Worm (Caenorhabditis elegans): ENCODE measurements around the gene ZC204.12.

DNA sequence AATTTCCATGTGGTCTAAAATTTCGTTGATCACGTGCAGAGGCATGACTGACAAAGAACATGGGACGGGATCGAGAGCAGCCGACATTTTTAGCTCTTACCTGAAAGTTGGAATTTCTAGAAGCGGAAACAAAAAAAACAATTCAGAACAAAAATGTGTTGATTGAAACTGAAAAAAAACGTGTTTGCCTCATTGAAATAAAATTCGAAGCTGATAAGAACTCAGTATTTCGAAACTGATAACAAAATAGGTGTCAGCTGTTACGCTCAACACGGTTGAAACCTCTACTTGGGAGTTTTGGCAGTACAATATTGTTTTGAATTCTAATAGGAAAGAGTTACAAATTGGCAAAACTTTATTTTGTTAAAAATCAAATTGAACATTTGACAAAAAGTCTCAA, 48.2 kb downstream of the ZC204.12 start:
- no peak for TF ChIP-seq ceh-8 (GFP tag; optimal IDR thresholded peaks at IDR 0.05)
- no peak for TF ChIP-seq pqm-1 (tag; optimal IDR thresholded peaks at IDR 0.05)
- TF ChIP-seq ama-1 (optimal IDR thresholded peaks at IDR 0.05): no peak
- TF ChIP-seq ceh-82 (tag; optimal IDR thresholded peaks at IDR 0.05): no peak
- no peak for TF ChIP-seq nhr-20 (tag; optimal IDR thresholded peaks at IDR 0.05)
- TF ChIP-seq nhr-76 (tag; optimal IDR thresholded peaks at IDR 0.05): no peak
- TF ChIP-seq unc-30 (tag; optimal IDR thresholded peaks at IDR 0.05): no peak
- TF ChIP-seq dpl-1 (GFP tag; optimal IDR thresholded peaks at IDR 0.05): no peak

All from whole organism, L1 larva.